Worm (Caenorhabditis elegans) whole organism, early embryonic: Measurements from ENCODE around the gene prmt-5.

ENCODE experiments used
- F13C5.2 ChIP-seq: sonication (generic microtip); optimal IDR thresholded peaks from 2 replicates; lab custom pipeline; 2017; ENCODE audit warnings: mild to moderate bottlenecking, missing genetic modification characterization, inconsistent platforms, missing compliant biosample characterization
- ama-1 ChIP-seq: fragments of 150-350 bp; optimal IDR thresholded peaks from 2 replicates; lab custom pipeline; 2014
- flt-1 ChIP-seq: fragments of 200-800 bp; sonication (Bioruptor generic); IDR thresholded peaks from 2 replicates; pipeline ENCODE4 v1.3.6; 2022; ENCODE audit warnings: missing genetic modification characterization, missing compliant biosample characterization
- hmg-4 ChIP-seq: fragments of 200-800 bp; sonication (Bioruptor generic); optimal IDR thresholded peaks from 2 replicates; lab custom pipeline; 2018; ENCODE audit warnings: mild to moderate bottlenecking, missing genetic modification characterization, missing compliant biosample characterization
- sea-1 ChIP-seq: fragments of 200-800 bp; sonication (Bioruptor generic); conservative IDR thresholded peaks from 2 replicates; pipeline ENCODE4 v1.3.6; 2022; ENCODE audit warnings: missing genetic modification characterization, missing compliant biosample characterization
- tra-4 ChIP-seq: sonication (generic microtip); optimal IDR thresholded peaks from 2 replicates; lab custom pipeline; 2017; ENCODE audit warnings: missing genetic modification characterization, missing compliant biosample characterization

DNA sequence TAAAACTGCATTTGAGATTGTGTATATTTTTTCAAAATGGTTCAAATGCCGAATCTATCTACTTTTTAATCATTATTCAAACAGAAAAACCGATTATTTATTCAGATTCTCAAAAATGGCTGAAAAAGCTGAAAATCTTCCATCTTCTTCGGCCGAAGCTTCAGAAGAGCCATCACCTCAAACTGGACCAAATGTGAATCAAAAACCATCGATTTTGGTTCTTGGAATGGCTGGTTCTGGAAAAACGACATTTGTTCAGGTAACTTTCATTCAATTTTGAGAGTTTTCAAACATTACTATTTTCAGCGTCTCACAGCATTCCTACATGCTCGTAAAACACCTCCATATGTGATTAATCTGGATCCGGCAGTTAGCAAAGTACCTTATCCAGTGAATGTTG is 28.6 kb downstream of the prmt-5 start, which contains the start of gene gop-2:
- TF ChIP-seq hmg-4 (GFP tag; lab: Kevin White, UChicago), result no peak
- TF ChIP-seq sea-1 (GFP tag; lab: Robert Waterston, UW), result no peak
- no peak for TF ChIP-seq F13C5.2 (tag; lab: Kevin White, UChicago)
- no peak for TF ChIP-seq ama-1
- no peak for TF ChIP-seq flt-1
- no peak for TF ChIP-seq tra-4
